Worm (Caenorhabditis elegans): ENCODE results near the gene sdz-13.

sdz-13 gene

DNA sequence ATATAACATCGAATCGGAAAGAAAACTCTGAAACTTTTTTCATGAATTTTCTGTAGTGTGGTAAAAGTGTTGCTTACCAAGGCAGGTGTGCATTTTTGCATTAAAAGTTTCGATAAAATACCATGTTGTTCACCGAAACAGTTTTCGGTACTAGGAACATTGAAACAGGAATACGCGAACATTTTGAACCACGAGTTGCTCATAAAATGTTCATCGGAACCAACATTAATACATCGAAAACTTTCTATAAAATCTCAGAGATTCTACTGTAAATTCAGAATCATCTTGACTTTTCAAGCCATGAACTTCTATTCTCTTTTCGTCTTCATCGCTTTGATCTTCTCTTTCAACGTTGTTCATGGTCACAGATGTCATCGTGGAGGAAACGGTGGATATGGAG lies 822 bp upstream of the sdz-13 start, which contains the start of gene fipr-15:
fipr-15 (plus strand) TSS at position 301 of the 400 bp plus-strand sequence.
- TF ChIP-seq blmp-1 (tag; optimal IDR thresholded peaks at IDR 0.05) = no peak
- TF ChIP-seq ces-1 (GFP tag; optimal IDR thresholded peaks at IDR 0.05) = no peak
- no peak for TF ChIP-seq ceh-90 (tag; optimal IDR thresholded peaks at IDR 0.05)
- TF ChIP-seq nhr-11 (tag; optimal IDR thresholded peaks at IDR 0.05) = no peak

ce11 chrIV:10876844-10877243 lies 2.6 kb downstream of the sdz-13 start, which contains the start of gene fipr-14:
fipr-14 (plus strand) TSS chrIV:10877144.
- no peak for TF ChIP-seq ets-5 (GFP tag; IDR thresholded peaks at IDR 0.05)

DNA sequence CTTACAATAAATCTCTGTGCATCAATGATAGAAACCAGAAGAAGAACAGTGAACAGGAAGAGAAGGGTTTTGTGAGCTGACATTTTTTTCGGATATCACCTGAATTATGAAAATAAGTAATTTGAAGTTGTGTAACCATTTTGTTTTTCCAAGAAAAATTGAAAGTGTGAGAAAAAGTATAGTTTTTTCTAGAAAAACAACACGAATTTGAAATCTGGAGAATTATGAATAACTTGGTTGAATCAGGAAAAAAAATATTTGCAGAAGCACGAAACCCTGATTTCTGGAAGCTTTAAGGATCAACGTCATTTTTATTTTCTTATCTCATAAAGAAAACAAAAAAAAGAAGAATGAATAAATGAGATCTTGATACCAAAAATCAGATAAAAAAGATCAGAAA lies 4.9 kb downstream of the sdz-13 start, which contains the start of gene F13E9.12:
F13E9.12 (minus strand) TSS at position 101 of the 400 bp plus-strand sequence.
- TF ChIP-seq pag-3 (tag; optimal IDR thresholded peaks at IDR 0.05; ENCODE audit: borderline replicate concordance, insufficient read depth) = no peak
- TF ChIP-seq nhr-28 (tag; optimal IDR thresholded peaks at IDR 0.05) = no peak
- no peak for TF ChIP-seq ama-1 (optimal IDR thresholded peaks at IDR 0.05)

DNA sequence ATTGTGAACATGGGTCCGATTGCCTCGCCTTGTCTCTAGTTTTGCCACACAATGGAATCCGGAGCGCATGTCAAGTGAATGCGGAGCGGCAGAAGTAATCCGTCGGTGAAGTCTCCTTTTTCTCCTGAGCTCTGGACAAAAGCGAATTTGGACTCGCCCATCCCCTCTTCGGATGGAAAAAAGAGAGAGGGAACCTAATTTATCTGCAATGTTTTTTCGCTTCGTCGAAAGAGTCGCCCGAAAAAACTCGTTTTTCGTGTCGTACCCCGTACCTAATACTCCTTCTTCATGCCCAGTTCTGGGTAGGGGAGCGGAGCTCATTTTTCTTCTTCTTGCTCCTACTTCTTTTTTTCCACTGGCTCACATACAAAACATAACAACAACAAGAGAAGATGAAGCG lies 9.3 kb downstream of the sdz-13 start:
- TF ChIP-seq hlh-17 (GFP tag; optimal IDR thresholded peaks at IDR 0.05; ENCODE audit: borderline replicate concordance) (no peak), lin-14 (GFP tag; optimal IDR thresholded peaks at IDR 0.05) (peak; percentile 54), efl-1 (optimal IDR thresholded peaks at IDR 0.05) (no peak), efl-1 (GFP tag; optimal IDR thresholded peaks at IDR 0.05 in 1 of 2) (peak in 1 of 2 experiments; percentile 44)

- TF ChIP-seq lsy-2 (tag; optimal IDR thresholded peaks at IDR 0.05) (no peak), sptf-1 (tag; optimal IDR thresholded peaks at IDR 0.05) (no peak), ceh-63 (GFP tag; optimal IDR thresholded peaks at IDR 0.05) (no peak), lin-13 (GFP tag; optimal IDR thresholded peaks at IDR 0.05) (no peak), tlp-1 (tag; optimal IDR thresholded peaks at IDR 0.05) (no peak), zip-4 (GFP tag; optimal IDR thresholded peaks at IDR 0.05) (no peak), nhr-237 (tag; optimal IDR thresholded peaks at IDR 0.05) (no peak), pax-3 (tag; optimal IDR thresholded peaks at IDR 0.05) (no peak), unc-130 (tag; optimal IDR thresholded peaks at IDR 0.05) (no peak)
Measured at ce11 chrIV:10869642-10870041, 9.8 kb downstream of the sdz-13 start.

- no peak for TF ChIP-seq nhr-71 (tag; optimal IDR thresholded peaks at IDR 0.05)
- TF ChIP-seq swsn-7 (tag; optimal IDR thresholded peaks at IDR 0.05) = no peak
- peak; percentile 15 for TF ChIP-seq tbx-2 (tag; optimal IDR thresholded peaks at IDR 0.05)
- TF ChIP-seq sup-37 (GFP tag; optimal IDR thresholded peaks at IDR 0.05) = no peak
- TF ChIP-seq nhr-47 (tag; optimal IDR thresholded peaks at IDR 0.05) = peak; percentile 2
- TF ChIP-seq ceh-63 (GFP tag; optimal IDR thresholded peaks at IDR 0.05) = no peak
- TF ChIP-seq elt-2 (tag; optimal IDR thresholded peaks at IDR 0.05) = no peak
- TF ChIP-seq pag-3 (tag; optimal IDR thresholded peaks at IDR 0.05; ENCODE audit: borderline replicate concordance, insufficient read depth) = no peak
- TF ChIP-seq irx-1 (tag; optimal IDR thresholded peaks at IDR 0.05) = no peak
- no peak for TF ChIP-seq jun-1 (tag; optimal IDR thresholded peaks at IDR 0.05)
- TF ChIP-seq lin-13 (GFP tag; optimal IDR thresholded peaks at IDR 0.05) = no peak
- peak; percentile 74 for TF ChIP-seq lin-14 (GFP tag; optimal IDR thresholded peaks at IDR 0.05)
- TF ChIP-seq ceh-8 (GFP tag; optimal IDR thresholded peaks at IDR 0.05) = no peak
- TF ChIP-seq zag-1 (tag; optimal IDR thresholded peaks at IDR 0.05) = no peak
- TF ChIP-seq nhr-12 (tag; optimal IDR thresholded peaks at IDR 0.05) = no peak
- no peak for TF ChIP-seq Y116A8C.19 (tag; optimal IDR thresholded peaks at IDR 0.05; ENCODE audit: borderline replicate concordance)
- no peak for TF ChIP-seq nhr-76 (tag; optimal IDR thresholded peaks at IDR 0.05)
- no peak for TF ChIP-seq snu-23 (GFP tag; optimal IDR thresholded peaks at IDR 0.05)
- TF ChIP-seq vab-15 (tag; optimal IDR thresholded peaks at IDR 0.05) = no peak
- TF ChIP-seq ceh-82 (tag; optimal IDR thresholded peaks at IDR 0.05) = peak in 1 of 3 experiments; percentile 43
- TF ChIP-seq lin-39 (tag; optimal IDR thresholded peaks at IDR 0.05) = no peak
- TF ChIP-seq mep-1 (tag; optimal IDR thresholded peaks at IDR 0.05) = no peak
- no peak for TF ChIP-seq snpc-4 (tag; optimal IDR thresholded peaks at IDR 0.05)
- no peak for TF ChIP-seq nhr-77 (tag; optimal IDR thresholded peaks at IDR 0.05)
- TF ChIP-seq grh-1 (GFP tag; IDR thresholded peaks at IDR 0.05) = no peak
- no peak for TF ChIP-seq dpl-1 (GFP tag; optimal IDR thresholded peaks at IDR 0.05)
- no peak for TF ChIP-seq nhr-28 (tag; optimal IDR thresholded peaks at IDR 0.05)
- no peak for TF ChIP-seq sptf-1 (tag; optimal IDR thresholded peaks at IDR 0.05)
Measured at ce11 chrIV:10868629-10869251, 10.7 kb downstream of the sdz-13 start, which contains the start of gene F13E9.11. F13E9.11 (minus strand) TSS chrIV:10869135.

All from whole organism, L1 larva.